Worm (Caenorhabditis elegans) whole organism, L4 larva: ENCODE results near the gene T25D1.1.
A peak's percentile ranks its signal among the peaks of the same experiment; 100 is the strongest.

Experiments
- F37D6.2 ChIP-seq: sonication (generic microtip); optimal IDR thresholded peaks from 2 replicates; lab custom pipeline; 2016; ENCODE audit warnings: mild to moderate bottlenecking, missing genetic modification characterization, missing compliant biosample characterization
- F49E8.2 ChIP-seq: sonication (generic microtip); optimal IDR thresholded peaks from 2 replicates; lab custom pipeline; 2016; ENCODE audit warnings: missing compliant biosample characterization, mild to moderate bottlenecking, missing genetic modification characterization, borderline replicate concordance
- R02D3.7 ChIP-seq: fragments of 150-350 bp; sonication (generic microtip); optimal IDR thresholded peaks from 3 replicates; lab custom pipeline; 2014; ENCODE audit warnings: missing biosample characterization, missing genetic modification characterization
- T26A8.4 ChIP-seq: fragments of 200-800 bp; sonication (Bioruptor generic); IDR thresholded peaks from 2 replicates; pipeline ENCODE4 v1.3.6; 2022; ENCODE audit warnings: missing genetic modification characterization, missing compliant biosample characterization
- Y105C5A.15 ChIP-seq: fragments of 200-800 bp; sonication (Bioruptor generic); IDR thresholded peaks from 2 replicates; pipeline ENCODE4 v1.3.6; 2022; ENCODE audit warnings: missing genetic modification characterization, missing compliant biosample characterization
- ZK337.2 ChIP-seq: fragments of 200-800 bp; sonication (Bioruptor generic); IDR thresholded peaks from 2 replicates; pipeline ENCODE4 v1.3.6; 2022; ENCODE audit warnings: missing genetic modification reagents, missing genetic modification characterization, missing compliant biosample characterization
- ZK546.5 ChIP-seq, 2 experiments: sonication (generic microtip); optimal IDR thresholded peaks; 2 replicates each; lab custom pipeline; 2017; ENCODE audit warnings: missing biosample characterization in 2 of 2, missing genetic modification characterization in 2 of 2
- aha-1 ChIP-seq: fragments of 150-350 bp; peaks from one replicate; lab custom pipeline; 2014; ENCODE audit warnings: missing biosample characterization, missing genetic modification characterization
- aly-2 ChIP-seq: sonication (generic microtip); optimal IDR thresholded peaks from 2 replicates; lab custom pipeline; 2018; ENCODE audit warnings: missing biosample characterization, missing genetic modification characterization
- arid-1 ChIP-seq: fragments of 200-800 bp; sonication (Bioruptor generic); conservative IDR thresholded peaks from 2 replicates; pipeline ENCODE4 v1.3.6; 2022; ENCODE audit warnings: missing genetic modification reagents, missing genetic modification characterization, missing compliant biosample characterization
- attf-4 ChIP-seq: sonication (generic microtip); optimal IDR thresholded peaks from 3 replicates; lab custom pipeline; 2017; ENCODE audit warnings: missing biosample characterization, missing genetic modification characterization
- ceh-32 ChIP-seq: sonication (generic microtip); optimal IDR thresholded peaks from 2 replicates; lab custom pipeline; 2016; ENCODE audit warnings: mild to moderate bottlenecking, missing genetic modification characterization, missing compliant biosample characterization; ENCODE audit not compliant: poor library complexity
- ceh-62 ChIP-seq: sonication (generic microtip); optimal IDR thresholded peaks from 2 replicates; lab custom pipeline; 2017; ENCODE audit warnings: missing biosample characterization, missing genetic modification characterization
- ceh-82 ChIP-seq: sonication (generic microtip); optimal IDR thresholded peaks from 2 replicates; lab custom pipeline; 2017; ENCODE audit warnings: missing biosample characterization, missing genetic modification characterization
- ctbp-1 ChIP-seq: fragments of 200-800 bp; sonication (Bioruptor generic); IDR thresholded peaks from 2 replicates; pipeline ENCODE4 v1.3.6; 2022; ENCODE audit warnings: missing genetic modification reagents, missing genetic modification characterization, missing compliant biosample characterization
- dpl-1 ChIP-seq: fragments of 150-350 bp; optimal IDR thresholded peaks from 2 replicates; lab custom pipeline; 2014; ENCODE audit warnings: missing biosample characterization, missing genetic modification reagents, missing genetic modification characterization
- fkh-10 ChIP-seq: fragments of 150-350 bp; optimal IDR thresholded peaks from 2 replicates; lab custom pipeline; 2014; ENCODE audit warnings: missing biosample characterization, missing genetic modification reagents, missing genetic modification characterization
- gei-8 ChIP-seq: fragments of 200-800 bp; sonication (Bioruptor generic); optimal IDR thresholded peaks from 2 replicates; lab custom pipeline; 2018; ENCODE audit warnings: mild to moderate bottlenecking, missing genetic modification characterization, missing compliant biosample characterization
- hif-1 ChIP-seq, 2 experiments: sonication (generic microtip); optimal IDR thresholded peaks; 2 replicates each; lab custom pipeline; 2016 to 2017; ENCODE audit warnings: missing compliant biosample characterization in 2 of 2, missing genetic modification characterization in 2 of 2, missing genetic modification reagents in 2 of 2, missing genotype in 2 of 2, mild to moderate bottlenecking in 1 of 2
- hlh-11 ChIP-seq: fragments of 200-800 bp; sonication (Bioruptor generic); optimal IDR thresholded peaks from 2 replicates; lab custom pipeline; 2018; ENCODE audit warnings: mild to moderate bottlenecking, missing genetic modification characterization, missing compliant biosample characterization
- hlh-30 ChIP-seq: sonication (generic microtip); optimal IDR thresholded peaks from 2 replicates; lab custom pipeline; 2017; ENCODE audit warnings: antibody characterized with exemption, mild to moderate bottlenecking, missing genetic modification characterization, missing compliant biosample characterization; ENCODE audit not compliant: insufficient read depth
- lin-15B ChIP-seq: fragments of 150-350 bp; sonication (generic microtip); optimal IDR thresholded peaks from 3 replicates; lab custom pipeline; 2014; ENCODE audit warnings: missing biosample characterization, missing genetic modification characterization
- lin-29 ChIP-seq: fragments of 200-800 bp; sonication (Bioruptor generic); IDR thresholded peaks from 2 replicates; pipeline ENCODE4 v1.3.6; 2022; ENCODE audit warnings: missing genetic modification reagents, missing genetic modification characterization, missing compliant biosample characterization
- lin-38 ChIP-seq: fragments of 200-800 bp; sonication (Bioruptor generic); IDR thresholded peaks from 2 replicates; pipeline ENCODE4 v1.3.6; 2022; ENCODE audit warnings: missing genetic modification reagents, missing genetic modification characterization, missing compliant biosample characterization
- lsy-2 ChIP-seq, 2 experiments: fragments of 150-350 bp in 1 of 2; sonication (generic microtip) in 1 of 2; optimal IDR thresholded peaks; 2 replicates each; lab custom pipeline; 2014 to 2017; ENCODE audit warnings: missing biosample characterization in 2 of 2, missing genetic modification characterization in 2 of 2
- madf-5 ChIP-seq, 2 experiments: fragments of 200-800 bp; sonication (Bioruptor generic); IDR thresholded peaks; 2 replicates each; pipeline ENCODE4 v1.3.6; 2022; ENCODE audit warnings: missing compliant biosample characterization in 2 of 2, missing genetic modification characterization in 2 of 2
- madf-9 ChIP-seq: fragments of 200-800 bp; sonication (Bioruptor generic); conservative IDR thresholded peaks from 2 replicates; pipeline ENCODE4 v1.3.6; 2022; ENCODE audit warnings: missing genetic modification reagents, missing genetic modification characterization, missing compliant biosample characterization
- mdl-1 ChIP-seq, 2 experiments: fragments of 150-350 bp in 1 of 2; sonication (generic microtip) in 1 of 2; optimal IDR thresholded peaks; 2 replicates each; lab custom pipeline; 2014 to 2017; ENCODE audit warnings: missing biosample characterization in 2 of 2, missing genetic modification characterization in 2 of 2
- mes-2 ChIP-seq: sonication (generic microtip); optimal IDR thresholded peaks from 2 replicates; lab custom pipeline; 2016; ENCODE audit warnings: missing genotype, mild to moderate bottlenecking, missing genetic modification characterization, missing compliant biosample characterization; ENCODE audit not compliant: poor library complexity, severe bottlenecking
- mxl-3 ChIP-seq: fragments of 200-800 bp; sonication (Bioruptor generic); optimal IDR thresholded peaks from 2 replicates; lab custom pipeline; 2018; ENCODE audit warnings: mild to moderate bottlenecking, missing genetic modification characterization, missing compliant biosample characterization
- nhr-102 ChIP-seq: sonication (generic microtip); optimal IDR thresholded peaks from 2 replicates; lab custom pipeline; 2016; ENCODE audit warnings: mild to moderate bottlenecking, missing genetic modification characterization, moderate library complexity, missing compliant biosample characterization
- nhr-11 ChIP-seq: fragments of 150-350 bp; optimal IDR thresholded peaks from 2 replicates; lab custom pipeline; 2014; ENCODE audit warnings: missing biosample characterization, missing genetic modification characterization
- nhr-111 ChIP-seq: fragments of 200-800 bp; sonication (Bioruptor generic); optimal IDR thresholded peaks from 2 replicates; lab custom pipeline; 2018; ENCODE audit warnings: mild to moderate bottlenecking, missing genetic modification characterization, missing compliant biosample characterization
- nhr-28 ChIP-seq: fragments of 150-350 bp; optimal IDR thresholded peaks from 2 replicates; lab custom pipeline; 2014; ENCODE audit warnings: missing biosample characterization, missing genetic modification characterization
- nhr-6 ChIP-seq: fragments of 150-350 bp; optimal IDR thresholded peaks from 2 replicates; lab custom pipeline; 2014; ENCODE audit warnings: missing biosample characterization, missing genetic modification characterization
- nhr-77 ChIP-seq: fragments of 150-350 bp; optimal IDR thresholded peaks from 2 replicates; lab custom pipeline; 2014; ENCODE audit warnings: missing biosample characterization, missing genetic modification characterization
- snpc-4 ChIP-seq: fragments of 150-350 bp; optimal IDR thresholded peaks from 2 replicates; lab custom pipeline; 2014; ENCODE audit warnings: missing biosample characterization, missing genetic modification characterization
- spr-3 ChIP-seq: fragments of 200-800 bp; sonication (Bioruptor generic); optimal IDR thresholded peaks from 2 replicates; lab custom pipeline; 2018; ENCODE audit warnings: mild to moderate bottlenecking, missing genetic modification characterization, missing compliant biosample characterization
- tra-1 ChIP-seq: fragments of 200-800 bp; sonication (Bioruptor generic); IDR thresholded peaks from 2 replicates; pipeline ENCODE4 v1.3.6; 2022; ENCODE audit warnings: missing genetic modification reagents, missing genetic modification characterization, missing compliant biosample characterization
- unc-62 ChIP-seq, 3 experiments: fragments of 150-350 bp in 1 of 3; sonication (generic microtip); optimal IDR thresholded peaks in 2 of 3; peaks in 1 of 3; 1 replicate in 1 of 3; 2 replicates in 2 of 3; lab custom pipeline; 2014 to 2017; ENCODE audit warnings: missing biosample characterization in 3 of 3, missing genetic modification characterization in 3 of 3, missing genetic modification reagents in 3 of 3, missing genotype in 1 of 3
- zag-1 ChIP-seq: fragments of 150-350 bp; optimal IDR thresholded peaks from 2 replicates; lab custom pipeline; 2014; ENCODE audit warnings: missing biosample characterization, missing genetic modification characterization
- zfp-2 ChIP-seq: sonication (generic microtip); optimal IDR thresholded peaks from 2 replicates; lab custom pipeline; 2016; ENCODE audit warnings: mild to moderate bottlenecking, missing genetic modification characterization, missing compliant biosample characterization
- ztf-11 ChIP-seq: fragments of 150-350 bp; optimal IDR thresholded peaks from 2 replicates; lab custom pipeline; 2014; ENCODE audit warnings: missing biosample characterization, missing genetic modification characterization

The T25D1.1 gene

DNA sequence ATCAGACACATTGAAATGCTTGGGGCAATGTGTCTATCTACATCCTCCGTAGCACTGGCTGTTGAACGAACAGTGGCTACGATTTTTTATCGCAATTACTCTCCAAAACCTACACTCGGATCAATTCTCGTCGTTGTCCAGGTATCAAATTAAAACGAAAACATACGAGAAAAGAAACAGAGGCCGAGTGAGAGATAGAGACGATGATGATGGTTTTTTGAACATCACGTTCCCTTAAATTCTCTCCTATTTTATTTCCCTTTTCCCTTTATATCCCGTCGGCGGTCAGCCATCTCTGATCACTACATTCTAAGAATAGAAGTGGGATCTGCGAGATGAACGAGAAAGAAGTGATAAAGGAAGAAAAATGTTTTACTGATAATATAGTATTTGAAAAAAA is 39.8 kb downstream of the T25D1.1 start:
- peak; percentile 13 for TF ChIP-seq mxl-3 (GFP tag; lab: Kevin White, UChicago)
- no peak for TF ChIP-seq ztf-11 (tag; lab: Kevin White, UChicago)
- TF ChIP-seq nhr-6 (tag; lab: Kevin White, UChicago) = no peak
- TF ChIP-seq aha-1 = peak; percentile 69
- TF ChIP-seq nhr-28 (tag; lab: Kevin White, UChicago) = peak; percentile 41
- TF ChIP-seq hlh-11 (tag; lab: Kevin White, UChicago) = peak; percentile 5
- TF ChIP-seq nhr-11 = no peak
- no peak for TF ChIP-seq madf-5 (GFP tag; IDR thresholded peaks at IDR 0.05; lab: Robert Waterston, UW)
- peak in 1 of 2 experiments; percentile 52 for TF ChIP-seq mdl-1 (tag; optimal IDR thresholded peaks at IDR 0.05; lab: Kevin White, UChicago)

- TF ChIP-seq arid-1 (GFP tag; lab: Robert Waterston, UW) (no peak), unc-62 (GFP tag; optimal IDR thresholded peaks at IDR 0.05 in 1 of 2; lab: Kevin White, UChicago) (no peak), unc-62 (tag; optimal IDR thresholded peaks at IDR 0.05; lab: Kevin White, UChicago) (no peak), ceh-32 (tag; lab: Kevin White, UChicago) (no peak), mes-2 (tag; lab: Kevin White, UChicago) (no peak), madf-9 (GFP tag; lab: Robert Waterston, UW) (no peak), ZK546.5 (tag; optimal IDR thresholded peaks at IDR 0.05; lab: Kevin White, UChicago) (no peak), hlh-11 (tag; lab: Kevin White, UChicago) (peak; percentile 34), snpc-4 (tag; lab: Kevin White, UChicago) (no peak), ctbp-1 (GFP tag; lab: Robert Waterston, UW) (no peak), gei-8 (GFP tag; lab: Kevin White, UChicago) (no peak), mxl-3 (GFP tag; lab: Kevin White, UChicago) (peak; percentile 15), nhr-111 (GFP tag; lab: Kevin White, UChicago) (no peak), Y105C5A.15 (no peak), nhr-77 (tag; lab: Kevin White, UChicago) (no peak), fkh-10 (GFP tag; lab: Kevin White, UChicago) (no peak), nhr-102 (no peak), lsy-2 (tag; optimal IDR thresholded peaks at IDR 0.05; lab: Kevin White, UChicago) (no peak), ztf-11 (tag; lab: Kevin White, UChicago) (no peak), R02D3.7 (tag; lab: Kevin White, UChicago) (no peak), lin-38 (GFP tag; lab: Robert Waterston, UW) (no peak), T26A8.4 (GFP tag; lab: Robert Waterston, UW) (no peak), tra-1 (GFP tag; lab: Robert Waterston, UW) (no peak), F49E8.2 (tag; lab: Kevin White, UChicago) (no peak), ZK337.2 (GFP tag; lab: Robert Waterston, UW) (no peak), dpl-1 (no peak), hlh-30 (tag; lab: Kevin White, UChicago) (peak; percentile 25), madf-5 (GFP tag; IDR thresholded peaks at IDR 0.05; lab: Robert Waterston, UW) (no peak), lin-29 (GFP tag; lab: Robert Waterston, UW) (no peak), hif-1 (tag; optimal IDR thresholded peaks at IDR 0.05; lab: Kevin White, UChicago) (no peak), ceh-62 (tag; lab: Kevin White, UChicago) (no peak), lin-15B (no peak), nhr-28 (tag; lab: Kevin White, UChicago) (peak; percentile 30), attf-4 (tag; lab: Kevin White, UChicago) (no peak), zag-1 (tag; lab: Kevin White, UChicago) (no peak), zfp-2 (no peak), mdl-1 (tag; optimal IDR thresholded peaks at IDR 0.05; lab: Kevin White, UChicago) (peak in 1 of 2 experiments; percentile 38), spr-3 (GFP tag; lab: Kevin White, UChicago) (no peak), F37D6.2 (tag; lab: Kevin White, UChicago) (no peak), ceh-82 (tag; lab: Kevin White, UChicago) (no peak), aly-2 (tag; lab: Kevin White, UChicago) (no peak)
- TF ChIP-seq, all 104 proteins: peak for 5
Measured at ce11 chrX:16560895-16561294, 41.3 kb downstream of the T25D1.1 start.
